1 fruit fly cellular context compared by ENCODE assay signal in the genomic region with DNA sequence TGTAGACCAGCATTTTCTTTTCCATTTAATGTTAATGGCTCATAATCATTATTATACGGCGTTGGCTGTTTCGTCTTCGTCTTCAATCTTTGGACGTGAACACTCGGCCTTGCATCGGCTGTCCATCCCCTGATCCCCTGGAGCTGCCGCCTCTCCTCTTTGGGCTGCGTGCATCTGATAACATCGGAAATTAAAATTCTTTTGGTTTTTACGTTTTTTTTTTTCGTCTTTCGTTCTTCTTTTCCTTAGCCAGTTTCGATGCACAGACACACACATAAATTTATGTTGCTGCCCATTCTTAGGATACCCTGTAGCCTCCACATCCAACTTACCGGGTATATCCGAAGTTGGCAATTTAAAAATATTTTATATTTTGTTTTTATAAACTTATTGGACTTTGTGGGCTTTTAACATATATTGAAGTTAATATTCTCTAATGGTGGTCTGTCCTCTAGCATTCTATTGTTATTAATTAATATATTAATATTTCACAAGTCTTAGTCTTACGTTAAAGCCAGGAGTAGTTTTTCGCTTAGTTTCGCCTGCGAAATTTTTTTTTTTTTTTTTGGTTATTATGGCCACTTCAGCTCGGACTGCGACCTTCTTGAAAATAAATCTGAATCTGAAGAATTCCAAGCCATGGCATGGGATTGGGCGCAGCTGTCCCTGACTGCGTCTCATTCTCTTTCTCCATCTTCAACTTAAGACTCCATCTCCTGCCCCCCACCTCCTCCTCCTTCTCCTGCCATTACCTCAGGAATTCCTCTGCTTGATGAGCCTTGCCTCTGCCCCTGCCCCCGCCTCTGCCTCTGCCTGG.
TF ChIP-seq lines count a peak whose summit lies in the region.

No protein-coding gene starts in this region.

TF ChIP-seq in whole organism, embryonic, 481 proteins besides CTCF, POLR2A, EP300 and RAD21 (continued from another document and continues in another):
- peak; percentile 14 for TF ChIP-seq PHDP (tag; optimal IDR thresholded peaks at IDR 0.05; lab: Kevin White, UChicago)
- TF ChIP-seq Eip74EF (GFP tag; optimal IDR thresholded peaks at IDR 0.05; lab: Kevin White, UChicago) = no peak
- TF ChIP-seq gem (tag; optimal IDR thresholded peaks at IDR 0.05; lab: Kevin White, UChicago) = peak; percentile 81
- no peak for TF ChIP-seq CG2120 (GFP tag; optimal IDR thresholded peaks at IDR 0.05; lab: Kevin White, UChicago)
- TF ChIP-seq Usf (GFP tag; optimal IDR thresholded peaks at IDR 0.05; lab: Kevin White, UChicago) = peak; percentile 61
- TF ChIP-seq gsb-n (tag; optimal IDR thresholded peaks at IDR 0.05; lab: Kevin White, UChicago) = peak; percentile 59
- TF ChIP-seq CG11504 (tag; optimal IDR thresholded peaks at IDR 0.05; lab: Kevin White, UChicago) = peak; percentile 39
- no peak for TF ChIP-seq en (GFP tag; optimal IDR thresholded peaks at IDR 0.05; lab: Kevin White, UChicago)
- TF ChIP-seq CG17385 (GFP tag; optimal IDR thresholded peaks at IDR 0.05; lab: Kevin White, UChicago) = no peak
- peak; percentile 24; the same call in 1 of the 2 replicates for TF ChIP-seq ranshi (GFP tag; IDR thresholded peaks at IDR 0.05; lab: Robert Waterston, UW)
- no peak for TF ChIP-seq Rx (GFP tag; IDR thresholded peaks at IDR 0.05; lab: Robert Waterston, UW)
- TF ChIP-seq pfk (GFP tag; optimal IDR thresholded peaks at IDR 0.05; lab: Kevin White, UChicago) = no peak
- peak; percentile 41 for TF ChIP-seq zen (tag; optimal IDR thresholded peaks at IDR 0.05; lab: Kevin White, UChicago)
- TF ChIP-seq nmo (GFP tag; optimal IDR thresholded peaks at IDR 0.05; lab: Kevin White, UChicago) = peak; percentile 69
- no peak for TF ChIP-seq MTF-1 (GFP tag; optimal IDR thresholded peaks at IDR 0.05; lab: Kevin White, UChicago; ENCODE audit: borderline replicate concordance)
- TF ChIP-seq eyg (GFP tag; optimal IDR thresholded peaks at IDR 0.05; lab: Kevin White, UChicago) = no peak
- no peak for TF ChIP-seq CG17912 (GFP tag; optimal IDR thresholded peaks at IDR 0.05; lab: Kevin White, UChicago)
- TF ChIP-seq lilli (GFP tag; optimal IDR thresholded peaks at IDR 0.05; lab: Kevin White, UChicago) = no peak
- no peak for TF ChIP-seq CG3281 (GFP tag; optimal IDR thresholded peaks at IDR 0.05; lab: Kevin White, UChicago)
- TF ChIP-seq CG31441 (GFP tag; IDR thresholded peaks at IDR 0.05; lab: Robert Waterston, UW) = peak; percentile 66
- no peak for TF ChIP-seq B-H2 (GFP tag; optimal IDR thresholded peaks at IDR 0.05; lab: Kevin White, UChicago)
- TF ChIP-seq CG14050 (GFP tag; IDR thresholded peaks at IDR 0.05; lab: Robert Waterston, UW) = no peak
- peak; percentile 73 for TF ChIP-seq crol (GFP tag; IDR thresholded peaks at IDR 0.05; lab: Robert Waterston, UW)
- no peak for TF ChIP-seq Atf3 (GFP tag; optimal IDR thresholded peaks at IDR 0.05; lab: Kevin White, UChicago)
- TF ChIP-seq CG6254 (GFP tag; optimal IDR thresholded peaks at IDR 0.05; lab: Kevin White, UChicago) = peak; percentile 29
- no peak for TF ChIP-seq Dbx (GFP tag; IDR thresholded peaks at IDR 0.05; lab: Robert Waterston, UW)
- no peak for TF ChIP-seq Vsx1 (GFP tag; optimal IDR thresholded peaks at IDR 0.05; lab: Kevin White, UChicago)
- peak; percentile 42 for TF ChIP-seq CG30403 (GFP tag; optimal IDR thresholded peaks at IDR 0.05; lab: Kevin White, UChicago)
- no peak for TF ChIP-seq lab (GFP tag; optimal IDR thresholded peaks at IDR 0.05; lab: Kevin White, UChicago)
- no peak for TF ChIP-seq CG4328 (GFP tag; optimal IDR thresholded peaks at IDR 0.05; lab: Kevin White, UChicago)
- no peak for TF ChIP-seq sc (optimal IDR thresholded peaks at IDR 0.05; lab: Kevin White, UChicago)
- TF ChIP-seq sc (GFP tag; optimal IDR thresholded peaks at IDR 0.05; lab: Kevin White, UChicago) = peak; percentile 45
- no peak for TF ChIP-seq Hmr (GFP tag; optimal IDR thresholded peaks at IDR 0.05; lab: Kevin White, UChicago)
- no peak for TF ChIP-seq tll (GFP tag; optimal IDR thresholded peaks at IDR 0.05; lab: Kevin White, UChicago)
- no peak for TF ChIP-seq CG10274 (GFP tag; optimal IDR thresholded peaks at IDR 0.05; lab: Kevin White, UChicago)
- no peak for TF ChIP-seq CG3847 (GFP tag; IDR thresholded peaks at IDR 0.05; lab: Robert Waterston, UW)
- TF ChIP-seq dm (GFP tag; optimal IDR thresholded peaks at IDR 0.05; lab: Kevin White, UChicago) = no peak
- no peak for TF ChIP-seq CG16813 (GFP tag; IDR thresholded peaks at IDR 0.05; lab: Robert Waterston, UW; ENCODE audit: partially characterized antibody)
- TF ChIP-seq CG8359 (GFP tag; optimal IDR thresholded peaks at IDR 0.05; lab: Kevin White, UChicago; ENCODE audit: borderline replicate concordance) = no peak
- no peak for TF ChIP-seq Dp (GFP tag; optimal IDR thresholded peaks at IDR 0.05; lab: Kevin White, UChicago)
- TF ChIP-seq gsb (GFP tag; IDR thresholded peaks at IDR 0.05; lab: Robert Waterston, UW) = no peak
- no peak for TF ChIP-seq prd (optimal IDR thresholded peaks at IDR 0.05; lab: Kevin White, UChicago)
- TF ChIP-seq prd (GFP tag; IDR thresholded peaks at IDR 0.05; lab: Robert Waterston, UW) = 0 out of 3 replicates have a peak, but pooled peaks have one; percentile 40
- TF ChIP-seq br (optimal IDR thresholded peaks at IDR 0.05; lab: Kevin White, UChicago) = no peak
- peak; percentile 23 for TF ChIP-seq CG3407 (GFP tag; optimal IDR thresholded peaks at IDR 0.05; lab: Kevin White, UChicago)
- TF ChIP-seq Doc3 (GFP tag; IDR thresholded peaks at IDR 0.05; lab: Robert Waterston, UW; ENCODE audit: partially characterized antibody) = no peak
- TF ChIP-seq HHEX (GFP tag; optimal IDR thresholded peaks at IDR 0.05; lab: Kevin White, UChicago) = no peak
- TF ChIP-seq twi (tag; optimal IDR thresholded peaks at IDR 0.05; lab: Kevin White, UChicago) = peak; percentile 21
- TF ChIP-seq stc (GFP tag; IDR thresholded peaks at IDR 0.05; lab: Robert Waterston, UW) = no peak
- no peak for TF ChIP-seq CG6683 (GFP tag; optimal IDR thresholded peaks at IDR 0.05; lab: Kevin White, UChicago)
- TF ChIP-seq Ets97D (GFP tag; optimal IDR thresholded peaks at IDR 0.05; lab: Kevin White, UChicago) = no peak
- TF ChIP-seq pros (GFP tag; optimal IDR thresholded peaks at IDR 0.05; lab: Kevin White, UChicago) = peak; percentile 76
- TF ChIP-seq ewg (GFP tag; optimal IDR thresholded peaks at IDR 0.05; lab: Kevin White, UChicago) = no peak
- no peak for TF ChIP-seq Lim3 (GFP tag; IDR thresholded peaks at IDR 0.05; lab: Robert Waterston, UW)
- no peak for TF ChIP-seq CG9797 (GFP tag; optimal IDR thresholded peaks at IDR 0.05; lab: Kevin White, UChicago)
- no peak for TF ChIP-seq Bdp1 (GFP tag; optimal IDR thresholded peaks at IDR 0.05; lab: Kevin White, UChicago)
- TF ChIP-seq Deaf1 (tag; optimal IDR thresholded peaks at IDR 0.05; lab: Kevin White, UChicago) = peak; percentile 5
- TF ChIP-seq kni (GFP tag; optimal IDR thresholded peaks at IDR 0.05; lab: Kevin White, UChicago) = no peak
- TF ChIP-seq fd102C (GFP tag; optimal IDR thresholded peaks at IDR 0.05; lab: Kevin White, UChicago) = no peak
- TF ChIP-seq HLH3B (GFP tag; IDR thresholded peaks at IDR 0.05; lab: Robert Waterston, UW) = no peak
- no peak for TF ChIP-seq ro (GFP tag; IDR thresholded peaks at IDR 0.05; lab: Robert Waterston, UW)
- TF ChIP-seq YL-1 (GFP tag; optimal IDR thresholded peaks at IDR 0.05; lab: Kevin White, UChicago) = no peak
- no peak for TF ChIP-seq Antp (GFP tag; optimal IDR thresholded peaks at IDR 0.05; lab: Kevin White, UChicago)
- TF ChIP-seq CG32767 (GFP tag; IDR thresholded peaks at IDR 0.05; lab: Robert Waterston, UW) = no peak
- 0 out of 2 replicates have a peak, but pooled peaks have one; percentile 14 for TF ChIP-seq CG17328 (GFP tag; IDR thresholded peaks at IDR 0.05; lab: Robert Waterston, UW)
- no peak for TF ChIP-seq pan (optimal IDR thresholded peaks at IDR 0.05; lab: Kevin White, UChicago)
- TF ChIP-seq pan (GFP tag; optimal IDR thresholded peaks at IDR 0.05 in 1 of 2, IDR thresholded peaks at IDR 0.05 in 1 of 2) = no peak
- no peak for TF ChIP-seq Camta (GFP tag; optimal IDR thresholded peaks at IDR 0.05; lab: Kevin White, UChicago)
- peak; percentile 76 for TF ChIP-seq Ssrp (tag; optimal IDR thresholded peaks at IDR 0.05; lab: Kevin White, UChicago)
- TF ChIP-seq CG6175 (GFP tag; IDR thresholded peaks at IDR 0.05; lab: Robert Waterston, UW) = no peak
- peak; percentile 67 for TF ChIP-seq grn (GFP tag; optimal IDR thresholded peaks at IDR 0.05; lab: Kevin White, UChicago)
- TF ChIP-seq Gsc (GFP tag; IDR thresholded peaks at IDR 0.05; lab: Robert Waterston, UW) = no peak
- peak; percentile 52 for TF ChIP-seq CG7839 (tag; optimal IDR thresholded peaks at IDR 0.05; lab: Kevin White, UChicago)
- no peak for TF ChIP-seq luna (GFP tag; optimal IDR thresholded peaks at IDR 0.05; lab: Kevin White, UChicago)
- no peak for TF ChIP-seq CG34224 (GFP tag; IDR thresholded peaks at IDR 0.05; lab: Robert Waterston, UW; ENCODE audit: partially characterized antibody)
- TF ChIP-seq az2 (GFP tag; optimal IDR thresholded peaks at IDR 0.05; lab: Kevin White, UChicago) = peak; percentile 30
- TF ChIP-seq CG11085 (GFP tag; IDR thresholded peaks at IDR 0.05; lab: Robert Waterston, UW) = no peak
- no peak for TF ChIP-seq z (GFP tag; IDR thresholded peaks at IDR 0.05; lab: Robert Waterston, UW)
- no peak for TF ChIP-seq slou (GFP tag; optimal IDR thresholded peaks at IDR 0.05; lab: Kevin White, UChicago)
- TF ChIP-seq Dip2 (GFP tag; IDR thresholded peaks at IDR 0.05; lab: Robert Waterston, UW) = no peak
- peak; percentile 59; the same call in 2 of the 3 replicates for TF ChIP-seq zfh1 (GFP tag; IDR thresholded peaks at IDR 0.05; lab: Robert Waterston, UW)
- TF ChIP-seq dmrt99B (tag; optimal IDR thresholded peaks at IDR 0.05; lab: Kevin White, UChicago) = no peak
- TF ChIP-seq CG6813 (GFP tag; optimal IDR thresholded peaks at IDR 0.05; lab: Kevin White, UChicago) = no peak
- TF ChIP-seq sens (GFP tag; lab: Kevin White, UChicago) = peak; percentile 73
- TF ChIP-seq CG13287 (GFP tag; IDR thresholded peaks at IDR 0.05; lab: Robert Waterston, UW; ENCODE audit: partially characterized antibody) = no peak
- no peak for TF ChIP-seq CG2129 (GFP tag; IDR thresholded peaks at IDR 0.05; lab: Robert Waterston, UW; ENCODE audit: partially characterized antibody)
- TF ChIP-seq CG17359 (tag; optimal IDR thresholded peaks at IDR 0.05; lab: Kevin White, UChicago) = peak; percentile 3
- TF ChIP-seq Hr51 (GFP tag; optimal IDR thresholded peaks at IDR 0.05; lab: Kevin White, UChicago) = no peak
- TF ChIP-seq Lhr (GFP tag; optimal IDR thresholded peaks at IDR 0.05; lab: Kevin White, UChicago) = peak; percentile 35
- TF ChIP-seq schlank (tag; optimal IDR thresholded peaks at IDR 0.05; lab: Kevin White, UChicago) = no peak
- TF ChIP-seq gce (GFP tag; IDR thresholded peaks at IDR 0.05; lab: Robert Waterston, UW) = no peak
- no peak for TF ChIP-seq ap (GFP tag; IDR thresholded peaks at IDR 0.05; lab: Robert Waterston, UW)
- TF ChIP-seq CG9817 (tag; optimal IDR thresholded peaks at IDR 0.05; lab: Kevin White, UChicago) = no peak
- TF ChIP-seq Dip3 (GFP tag; optimal IDR thresholded peaks at IDR 0.05; lab: Kevin White, UChicago) = no peak
- peak; percentile 58 for TF ChIP-seq CG6689 (GFP tag; IDR thresholded peaks at IDR 0.05; lab: Robert Waterston, UW)
- TF ChIP-seq CG2712 (tag; optimal IDR thresholded peaks at IDR 0.05; lab: Kevin White, UChicago) = peak; percentile 88
- TF ChIP-seq CG15269 (tag; optimal IDR thresholded peaks at IDR 0.05; lab: Kevin White, UChicago) = no peak
- TF ChIP-seq CG9727 (GFP tag; optimal IDR thresholded peaks at IDR 0.05; lab: Kevin White, UChicago) = peak; percentile 85
- TF ChIP-seq CG10543 (GFP tag; optimal IDR thresholded peaks at IDR 0.05; lab: Kevin White, UChicago) = no peak
- TF ChIP-seq CG34376 (GFP tag; optimal IDR thresholded peaks at IDR 0.05; lab: Kevin White, UChicago) = no peak
- no peak for TF ChIP-seq unc-4 (GFP tag; IDR thresholded peaks at IDR 0.05; lab: Robert Waterston, UW; ENCODE audit: partially characterized antibody)
- TF ChIP-seq CG12769 (tag; optimal IDR thresholded peaks at IDR 0.05; lab: Kevin White, UChicago) = no peak
- peak; percentile 29; the same call in 1 of the 3 replicates for TF ChIP-seq Optix (GFP tag; IDR thresholded peaks at IDR 0.05; lab: Robert Waterston, UW)
- TF ChIP-seq tgo (GFP tag; IDR thresholded peaks at IDR 0.05; lab: Robert Waterston, UW) = no peak; the same call in 2 of the 3 replicates
- TF ChIP-seq nau (GFP tag; optimal IDR thresholded peaks at IDR 0.05; lab: Kevin White, UChicago) = no peak
- no peak for TF ChIP-seq HLHmδ (GFP tag; optimal IDR thresholded peaks at IDR 0.05; lab: Kevin White, UChicago)
- TF ChIP-seq D19A (tag; optimal IDR thresholded peaks at IDR 0.05; lab: Kevin White, UChicago) = peak; percentile 88
- peak; percentile 44 for TF ChIP-seq CG2875 (GFP tag; optimal IDR thresholded peaks at IDR 0.05; lab: Kevin White, UChicago)
- peak; percentile 71 to 85 for TF ChIP-seq bsh (GFP tag; optimal IDR thresholded peaks at IDR 0.05; lab: Kevin White, UChicago)
- no peak for TF ChIP-seq oc (tag; optimal IDR thresholded peaks at IDR 0.05; lab: Kevin White, UChicago)
- TF ChIP-seq CG7357 (GFP tag; IDR thresholded peaks at IDR 0.05; lab: Robert Waterston, UW) = no peak; the same call in 2 of the 3 replicates
- no peak for TF ChIP-seq CG10321 (GFP tag; IDR thresholded peaks at IDR 0.05; lab: Robert Waterston, UW)
- TF ChIP-seq CG16779 (GFP tag; IDR thresholded peaks at IDR 0.05; lab: Robert Waterston, UW) = no peak
- TF ChIP-seq her (GFP tag; optimal IDR thresholded peaks at IDR 0.05; lab: Kevin White, UChicago) = no peak
- no peak for TF ChIP-seq ERR (GFP tag; optimal IDR thresholded peaks at IDR 0.05; lab: Kevin White, UChicago)
- no peak for TF ChIP-seq CG8478 (optimal IDR thresholded peaks at IDR 0.05; lab: Kevin White, UChicago)
- TF ChIP-seq Scr (GFP tag; IDR thresholded peaks at IDR 0.05; lab: Robert Waterston, UW; ENCODE audit: partially characterized antibody) = no peak
- TF ChIP-seq ara (GFP tag; IDR thresholded peaks at IDR 0.05; lab: Robert Waterston, UW) = peak; percentile 50; the same call in 1 of the 2 replicates
- TF ChIP-seq CHES-1-like (GFP tag; optimal IDR thresholded peaks at IDR 0.05; lab: Kevin White, UChicago) = no peak
- no peak for TF ChIP-seq pita (GFP tag; optimal IDR thresholded peaks at IDR 0.05; lab: Kevin White, UChicago)
- TF ChIP-seq CG11456 (GFP tag; IDR thresholded peaks at IDR 0.05; lab: Robert Waterston, UW) = no peak
- peak; percentile 96 for TF ChIP-seq dmrt11E (tag; optimal IDR thresholded peaks at IDR 0.05; lab: Kevin White, UChicago)
- no peak for TF ChIP-seq CG5953 (GFP tag; IDR thresholded peaks at IDR 0.05; lab: Robert Waterston, UW)
- no peak for TF ChIP-seq run (tag; optimal IDR thresholded peaks at IDR 0.05; lab: Kevin White, UChicago)
- peak; percentile 49 for TF ChIP-seq Chrac-16 (GFP tag; optimal IDR thresholded peaks at IDR 0.05; lab: Kevin White, UChicago)
- TF ChIP-seq CG17568 (GFP tag; optimal IDR thresholded peaks at IDR 0.05; lab: Kevin White, UChicago) = no peak
